Worm (Caenorhabditis elegans) whole organism, early embryonic: ENCODE results near the gene F42C5.6.

Experiments used
- B0310.2 ChIP-seq: sonication (generic microtip); optimal IDR thresholded peaks from 2 replicates; lab custom pipeline; 2016; ENCODE audit warnings: mild to moderate bottlenecking, missing genetic modification characterization, missing compliant biosample characterization
- F13C5.2 ChIP-seq: sonication (generic microtip); optimal IDR thresholded peaks from 2 replicates; lab custom pipeline; 2017; ENCODE audit warnings: mild to moderate bottlenecking, missing genetic modification characterization, inconsistent platforms, missing compliant biosample characterization
- aly-1 ChIP-seq: sonication (generic microtip); optimal IDR thresholded peaks from 2 replicates; lab custom pipeline; 2016; ENCODE audit warnings: missing genetic modification characterization, missing compliant biosample characterization
- ama-1 ChIP-seq: fragments of 150-350 bp; optimal IDR thresholded peaks from 2 replicates; lab custom pipeline; 2014
- ceh-13 ChIP-seq: fragments of 200-800 bp; sonication (Bioruptor generic); optimal IDR thresholded peaks from 2 replicates; lab custom pipeline; 2018; ENCODE audit warnings: mild to moderate bottlenecking, missing genetic modification characterization, missing compliant biosample characterization
- ceh-36 ChIP-seq: sonication (generic microtip); optimal IDR thresholded peaks from 2 replicates; lab custom pipeline; 2016; ENCODE audit warnings: missing genetic modification characterization, inconsistent platforms, missing compliant biosample characterization
- ets-7 ChIP-seq: sonication (generic microtip); optimal IDR thresholded peaks from 2 replicates; lab custom pipeline; 2016; ENCODE audit warnings: missing genotype, missing genetic modification characterization, missing compliant biosample characterization
- flt-1 ChIP-seq: fragments of 200-800 bp; sonication (Bioruptor generic); IDR thresholded peaks from 2 replicates; pipeline ENCODE4 v1.3.6; 2022; ENCODE audit warnings: missing genetic modification characterization, missing compliant biosample characterization
- hmbx-1 ChIP-seq: sonication (generic microtip); optimal IDR thresholded peaks from 2 replicates; lab custom pipeline; 2016; ENCODE audit warnings: mild to moderate bottlenecking, missing genetic modification characterization, missing compliant biosample characterization
- hmg-4 ChIP-seq: fragments of 200-800 bp; sonication (Bioruptor generic); optimal IDR thresholded peaks from 2 replicates; lab custom pipeline; 2018; ENCODE audit warnings: mild to moderate bottlenecking, missing genetic modification characterization, missing compliant biosample characterization
- hnd-1 ChIP-seq: sonication (generic microtip); optimal IDR thresholded peaks from 2 replicates; lab custom pipeline; 2016; ENCODE audit warnings: missing genetic modification characterization, missing compliant biosample characterization
- pes-1 ChIP-seq: fragments of 200-800 bp; sonication (Bioruptor generic); IDR thresholded peaks from 2 replicates; pipeline ENCODE4 v1.3.6; 2022; ENCODE audit warnings: missing genetic modification reagents, missing genetic modification characterization, missing compliant biosample characterization
- scrt-1 ChIP-seq: fragments of 200-800 bp; sonication (Bioruptor generic); IDR thresholded peaks from 2 replicates; pipeline ENCODE4 v1.3.6; 2022; ENCODE audit warnings: missing genetic modification characterization, missing compliant biosample characterization
- sea-1 ChIP-seq: fragments of 200-800 bp; sonication (Bioruptor generic); conservative IDR thresholded peaks from 2 replicates; pipeline ENCODE4 v1.3.6; 2022; ENCODE audit warnings: missing genetic modification characterization, missing compliant biosample characterization
- tbx-11 ChIP-seq: fragments of 200-800 bp; sonication (Bioruptor generic); IDR thresholded peaks from 2 replicates; pipeline ENCODE4 v1.3.6; 2022; ENCODE audit warnings: missing genetic modification characterization, missing compliant biosample characterization
- tbx-37 ChIP-seq: fragments of 200-800 bp; sonication (Bioruptor generic); conservative IDR thresholded peaks from 2 replicates; pipeline ENCODE4 v1.3.6; 2022; ENCODE audit warnings: missing genetic modification reagents, missing genetic modification characterization, missing compliant biosample characterization
- tra-4 ChIP-seq: sonication (generic microtip); optimal IDR thresholded peaks from 2 replicates; lab custom pipeline; 2017; ENCODE audit warnings: missing genetic modification characterization, missing compliant biosample characterization

Gene F42C5.6

DNA sequence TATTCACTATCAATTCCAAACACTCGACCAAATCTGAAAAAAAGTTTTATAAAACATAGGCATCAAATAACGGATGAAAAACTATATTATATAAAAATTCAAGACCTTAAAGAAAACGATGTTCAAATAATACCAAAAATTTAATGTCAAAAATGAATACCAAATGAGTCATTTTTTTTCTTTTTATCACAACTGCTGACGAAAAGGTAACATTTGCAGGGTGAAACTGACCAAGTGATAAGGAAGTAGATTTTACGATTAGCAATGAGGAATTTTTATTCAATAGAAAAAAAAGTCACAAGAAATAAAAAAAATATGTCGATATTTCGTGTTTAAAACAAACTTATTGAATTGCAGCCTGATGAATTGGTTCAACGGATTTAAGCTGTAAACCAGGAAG is 23.0 kb downstream of the F42C5.6 start, which contains the start of gene C06E4.8:
Gene C06E4.8 (minus strand): TSS at position 37 of the 400 bp plus-strand sequence.
- TF ChIP-seq ceh-36 (tag; lab: Kevin White, UChicago) (no peak), flt-1 (GFP tag; lab: Robert Waterston, UW) (no peak), hmbx-1 (tag; lab: Kevin White, UChicago) (no peak), ets-7 (tag; lab: Kevin White, UChicago) (no peak), tra-4 (tag; lab: Kevin White, UChicago) (no peak), ceh-13 (no peak), hnd-1 (tag; lab: Kevin White, UChicago) (no peak), B0310.2 (tag; lab: Kevin White, UChicago) (no peak), ama-1 (lab: Kevin White, UChicago) (no peak), sea-1 (GFP tag; lab: Robert Waterston, UW) (no peak), hmg-4 (no peak), aly-1 (tag; lab: Kevin White, UChicago) (no peak), pes-1 (no peak), F13C5.2 (tag; lab: Kevin White, UChicago) (no peak), tbx-37 (no peak), scrt-1 (GFP tag; lab: Robert Waterston, UW) (no peak), tbx-11 (no peak)

DNA sequence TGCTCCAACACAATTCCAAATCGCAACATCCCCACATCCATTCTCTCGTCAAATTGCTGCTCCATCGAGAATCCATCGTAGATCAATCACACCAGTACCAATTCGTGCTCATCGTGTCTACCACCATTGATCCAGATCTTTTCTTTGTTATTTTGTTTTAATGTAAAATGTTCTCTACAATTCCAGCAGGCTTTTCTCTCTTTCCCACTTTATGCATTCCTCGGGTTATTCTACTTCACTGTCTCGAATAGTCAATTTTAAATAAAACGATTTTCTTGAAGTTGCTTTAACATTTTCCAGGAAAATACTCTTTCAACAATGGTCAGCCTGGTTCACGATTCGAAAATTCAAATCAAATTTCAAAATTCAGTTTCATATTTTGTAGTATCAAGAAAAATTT is 25.9 kb downstream of the F42C5.6 start, which contains the start of gene C06E4.1:
Gene C06E4.1 (plus strand): TSS at position 301 of the 400 bp plus-strand sequence.
- TF ChIP-seq flt-1 (GFP tag; lab: Robert Waterston, UW) (no peak), F13C5.2 (tag; lab: Kevin White, UChicago) (no peak), ets-7 (tag; lab: Kevin White, UChicago) (no peak), scrt-1 (GFP tag; lab: Robert Waterston, UW) (no peak), hmg-4 (no peak), ceh-13 (no peak), ama-1 (lab: Kevin White, UChicago) (no peak), ceh-36 (tag; lab: Kevin White, UChicago) (no peak), tbx-11 (no peak), hnd-1 (tag; lab: Kevin White, UChicago) (no peak), tra-4 (tag; lab: Kevin White, UChicago) (no peak), pes-1 (no peak), tbx-37 (no peak), sea-1 (GFP tag; lab: Robert Waterston, UW) (no peak), B0310.2 (tag; lab: Kevin White, UChicago) (no peak), hmbx-1 (tag; lab: Kevin White, UChicago) (no peak), aly-1 (tag; lab: Kevin White, UChicago) (no peak)

DNA sequence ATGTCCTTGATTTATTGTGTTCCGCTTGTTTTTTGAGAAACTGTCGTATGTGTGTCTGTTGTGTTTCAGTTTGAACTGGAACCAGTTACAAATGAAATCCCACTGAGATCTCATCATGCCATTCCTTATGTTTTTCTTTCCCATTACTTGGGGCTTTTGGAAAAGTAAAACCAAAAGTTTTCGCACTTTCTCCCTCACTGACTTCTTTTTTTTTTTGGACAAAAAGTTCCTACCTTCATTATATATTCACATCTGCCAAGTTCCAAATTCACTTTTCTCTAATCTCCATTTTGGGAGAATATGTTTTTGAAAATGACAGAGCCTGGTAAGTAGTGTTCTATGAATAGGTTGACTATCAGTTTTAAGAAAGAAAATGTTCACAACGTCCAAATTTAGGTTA is 32.2 kb downstream of the F42C5.6 start, which contains the start of gene C06E4.2:
Gene C06E4.2 (plus strand): TSS at position 301 of the 400 bp plus-strand sequence.
- TF ChIP-seq ama-1 (lab: Kevin White, UChicago) (no peak), pes-1 (no peak), sea-1 (GFP tag; lab: Robert Waterston, UW) (no peak), hnd-1 (tag; lab: Kevin White, UChicago) (no peak), tbx-11 (no peak), hmg-4 (no peak), ceh-36 (tag; lab: Kevin White, UChicago) (no peak), aly-1 (tag; lab: Kevin White, UChicago) (no peak), hmbx-1 (tag; lab: Kevin White, UChicago) (no peak)

- TF ChIP-seq flt-1 (GFP tag; lab: Robert Waterston, UW) (no peak), sea-1 (GFP tag; lab: Robert Waterston, UW) (no peak), tra-4 (tag; lab: Kevin White, UChicago) (no peak), aly-1 (tag; lab: Kevin White, UChicago) (no peak), B0310.2 (tag; lab: Kevin White, UChicago) (no peak), ama-1 (lab: Kevin White, UChicago) (no peak), pes-1 (no peak), tbx-37 (no peak), scrt-1 (GFP tag; lab: Robert Waterston, UW) (no peak), ets-7 (tag; lab: Kevin White, UChicago) (no peak), hmbx-1 (tag; lab: Kevin White, UChicago) (no peak)
Measured at ce11 chrIV:7274969-7275548, 33.8 kb downstream of the F42C5.6 start.

DNA sequence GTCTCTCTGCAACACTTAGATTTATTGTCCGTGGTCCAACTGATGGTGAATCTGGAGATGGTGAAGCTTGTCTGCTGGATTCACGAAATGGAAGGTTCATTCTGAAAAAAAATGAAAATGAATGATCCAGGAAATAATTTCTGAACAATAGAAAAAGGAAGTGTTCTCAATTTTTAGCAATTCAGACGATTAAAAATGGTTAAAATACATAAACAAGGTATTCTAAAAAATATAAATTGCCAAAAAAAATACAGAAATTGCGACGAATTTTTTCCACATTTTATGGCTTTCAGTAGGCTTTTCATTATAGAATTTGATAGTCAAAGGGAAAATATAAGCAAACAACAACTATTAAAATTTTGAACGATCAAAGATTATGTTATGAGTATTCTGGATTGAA is 45.7 kb downstream of the F42C5.6 start, which contains the start of gene glb-2:
Gene glb-2 (minus strand): TSS at position 101 of the 400 bp plus-strand sequence.
- TF ChIP-seq sea-1 (GFP tag; lab: Robert Waterston, UW) (no peak), hnd-1 (tag; lab: Kevin White, UChicago) (no peak), ceh-36 (tag; lab: Kevin White, UChicago) (no peak), B0310.2 (tag; lab: Kevin White, UChicago) (no peak), ets-7 (tag; lab: Kevin White, UChicago) (no peak), tbx-37 (no peak), pes-1 (no peak), flt-1 (GFP tag; lab: Robert Waterston, UW) (no peak), scrt-1 (GFP tag; lab: Robert Waterston, UW) (no peak)

- TF ChIP-seq tbx-11: no peak
- TF ChIP-seq B0310.2 (tag; lab: Kevin White, UChicago): no peak
- TF ChIP-seq F13C5.2 (tag; lab: Kevin White, UChicago): no peak
- TF ChIP-seq ets-7 (tag; lab: Kevin White, UChicago): no peak
- TF ChIP-seq tra-4 (tag; lab: Kevin White, UChicago): no peak
- no peak for TF ChIP-seq flt-1 (GFP tag; lab: Robert Waterston, UW)
- TF ChIP-seq ceh-13: no peak
- no peak for TF ChIP-seq sea-1 (GFP tag; lab: Robert Waterston, UW)
- TF ChIP-seq pes-1: no peak
- TF ChIP-seq scrt-1 (GFP tag; lab: Robert Waterston, UW): no peak
- no peak for TF ChIP-seq ama-1 (lab: Kevin White, UChicago)
- TF ChIP-seq tbx-37: no peak
- TF ChIP-seq hmbx-1 (tag; lab: Kevin White, UChicago): no peak
- TF ChIP-seq hnd-1 (tag; lab: Kevin White, UChicago): no peak
- TF ChIP-seq aly-1 (tag; lab: Kevin White, UChicago): no peak
- no peak for TF ChIP-seq hmg-4
- no peak for TF ChIP-seq ceh-36 (tag; lab: Kevin White, UChicago)
Measured at ce11 chrIV:7260587-7260986, 48.3 kb downstream of the F42C5.6 start, which contains the start of gene C06E4.3. Gene C06E4.3, plus strand, starts transcription at chrIV:7260875.
